Fruit fly (Drosophila melanogaster) whole organism, embryonic: ENCODE data around the gene Nf-YA.

ENCODE experiments used
- Awh ChIP-seq: fragments of 200-800 bp; sonication (Bioruptor generic); IDR thresholded peaks from 2 replicates; pipeline ENCODE4, ENCODE4 v1.3.6; 2022; ENCODE audit warnings: missing biosample characterization, missing genetic modification characterization
- Bdp1 ChIP-seq: fragments of 200-800 bp; sonication (Bioruptor generic); optimal IDR thresholded peaks from 3 replicates; lab custom pipeline; 2016; ENCODE audit warnings: missing biosample characterization, missing genetic modification characterization
- C15 ChIP-seq: fragments of 200-800 bp; sonication (Bioruptor generic); IDR thresholded peaks from 3 replicates; pipeline ENCODE4 v1.3.6; 2022; ENCODE audit warnings: missing biosample characterization, missing genetic modification characterization
- CG10147 ChIP-seq: fragments of 200-800 bp; sonication (Bioruptor generic); optimal IDR thresholded peaks from 2 replicates; lab custom pipeline; 2019; ENCODE audit warnings: missing biosample characterization, mild to moderate bottlenecking, missing genetic modification characterization, moderate library complexity
- CG1024 ChIP-seq: fragments of 200-800 bp; sonication (Bioruptor generic); IDR thresholded peaks from 2 replicates; pipeline ENCODE4 v1.3.6; 2022; ENCODE audit warnings: missing biosample characterization, missing genetic modification characterization
- CG11398 ChIP-seq: fragments of 200-800 bp; sonication (Bioruptor generic); optimal IDR thresholded peaks from 2 replicates; lab custom pipeline; 2016; ENCODE audit warnings: missing biosample characterization, missing genetic modification characterization
- CG12071 ChIP-seq: fragments of 200-800 bp; sonication (Bioruptor generic); optimal IDR thresholded peaks from 3 replicates; lab custom pipeline; 2018; ENCODE audit warnings: missing biosample characterization, mild to moderate bottlenecking, missing genetic modification characterization
- CG12219 ChIP-seq: fragments of 200-800 bp; sonication (Bioruptor generic); optimal IDR thresholded peaks from 3 replicates; lab custom pipeline; 2018; ENCODE audit warnings: missing biosample characterization, mild to moderate bottlenecking, missing genetic modification characterization
- CG12236 ChIP-seq: fragments of 200-800 bp; sonication (Bioruptor generic); optimal IDR thresholded peaks from 2 replicates; lab custom pipeline; 2016; ENCODE audit warnings: missing biosample characterization, missing genetic modification characterization
- CG14667 ChIP-seq: fragments of 200-800 bp; sonication (Bioruptor generic); IDR thresholded peaks from 2 replicates; pipeline ENCODE4 v1.3.6; 2022; ENCODE audit warnings: missing biosample characterization, missing genetic modification characterization
- CG15479 ChIP-seq: fragments of 200-800 bp; sonication (Bioruptor generic); optimal IDR thresholded peaks from 3 replicates; lab custom pipeline; 2019; ENCODE audit warnings: missing biosample characterization, mild to moderate bottlenecking, missing genetic modification characterization, moderate library complexity
- CG1603 ChIP-seq: fragments of 200-800 bp; sonication (Bioruptor generic); optimal IDR thresholded peaks from 2 replicates; lab custom pipeline; 2019; ENCODE audit warnings: missing biosample characterization, mild to moderate bottlenecking, missing genetic modification characterization, moderate library complexity
- CG2712 ChIP-seq: fragments of 200-800 bp; optimal IDR thresholded peaks from 3 replicates; lab custom pipeline; 2019; ENCODE audit warnings: missing biosample characterization, mild to moderate bottlenecking, missing genetic modification characterization, moderate library complexity
- CG30403 ChIP-seq: fragments of 200-800 bp; sonication (Bioruptor generic); optimal IDR thresholded peaks from 3 replicates; lab custom pipeline; 2016; ENCODE audit warnings: missing biosample characterization, missing genetic modification characterization
- CG33557 ChIP-seq: fragments of 200-800 bp; sonication (Bioruptor generic); optimal IDR thresholded peaks from 2 replicates; lab custom pipeline; 2019; ENCODE audit warnings: missing biosample characterization, mild to moderate bottlenecking, missing genetic modification characterization, moderate library complexity
- CG34422 ChIP-seq: fragments of 200-800 bp; sonication (Bioruptor generic); IDR thresholded peaks from 3 replicates; pipeline ENCODE4 v1.3.6; 2022; ENCODE audit warnings: missing biosample characterization, missing genetic modification characterization
- Dll ChIP-seq: fragments of 200-800 bp; sonication (Bioruptor generic); IDR thresholded peaks from 4 replicates; pipeline ENCODE4 v1.3.6; 2022; ENCODE audit warnings: missing biosample characterization, missing genetic modification characterization; ENCODE audit not compliant: partially characterized antibody
- Doc2 ChIP-seq: fragments of 200-800 bp; sonication (Bioruptor generic); IDR thresholded peaks from 2 replicates; pipeline ENCODE4 v1.3.6; 2022; ENCODE audit warnings: missing biosample characterization, missing genetic modification characterization
- Dp ChIP-seq: fragments of 200-800 bp; sonication (Bioruptor generic); optimal IDR thresholded peaks from 2 replicates; lab custom pipeline; 2018; ENCODE audit warnings: missing biosample characterization, mild to moderate bottlenecking, missing genetic modification characterization, moderate library complexity
- HHEX ChIP-seq: fragments of 200-800 bp; sonication (Bioruptor generic); optimal IDR thresholded peaks from 3 replicates; lab custom pipeline; 2017; ENCODE audit warnings: missing biosample characterization, mild to moderate bottlenecking, missing genetic modification characterization, missing genetic modification reagents
- HLH3B ChIP-seq: fragments of 200-800 bp; sonication (Bioruptor generic); IDR thresholded peaks from 2 replicates; pipeline ENCODE4 v1.3.6; 2022; ENCODE audit warnings: missing biosample characterization, missing genetic modification characterization
- HLH54F ChIP-seq: fragments of 200-800 bp; sonication (Bioruptor generic); optimal IDR thresholded peaks from 3 replicates; lab custom pipeline; 2016; ENCODE audit warnings: missing biosample characterization, missing genetic modification characterization
- Kr ChIP-seq: fragments of 200-800 bp; sonication (Bioruptor generic); optimal IDR thresholded peaks from 2 replicates; lab custom pipeline; 2017; ENCODE audit warnings: missing biosample characterization, mild to moderate bottlenecking, missing genetic modification characterization
- Lhr ChIP-seq: fragments of 200-800 bp; sonication (Bioruptor generic); optimal IDR thresholded peaks from 3 replicates; lab custom pipeline; 2017; ENCODE audit warnings: mild to moderate bottlenecking, missing biosample characterization, missing genetic modification reagents, missing genetic modification characterization
- Lim3 ChIP-seq: fragments of 200-800 bp; sonication (Bioruptor generic); IDR thresholded peaks from 2 replicates; pipeline ENCODE4 v1.3.6; 2022; ENCODE audit warnings: missing biosample characterization, missing genetic modification characterization
- Lpt ChIP-seq: fragments of >200 bp; optimal IDR thresholded peaks from 2 replicates; lab custom pipeline; 2018; ENCODE audit warnings: missing biosample characterization, missing genetic modification characterization
- NK7.1 ChIP-seq: fragments of 200-800 bp; sonication (Bioruptor generic); optimal IDR thresholded peaks from 3 replicates; lab custom pipeline; 2016; ENCODE audit warnings: missing biosample characterization, missing genetic modification characterization
- Nf-YC ChIP-seq: fragments of 200-800 bp; optimal IDR thresholded peaks from 3 replicates; lab custom pipeline; 2019; ENCODE audit warnings: missing biosample characterization, mild to moderate bottlenecking, missing genetic modification characterization, moderate library complexity
- Opbp ChIP-seq: fragments of 200-800 bp; sonication (Bioruptor generic); IDR thresholded peaks from 3 replicates; pipeline ENCODE4 v1.3.6; 2022; ENCODE audit warnings: missing biosample characterization, missing genetic modification characterization; ENCODE audit not compliant: partially characterized antibody
- Sin3A ChIP-seq: fragments of >200 bp; optimal IDR thresholded peaks from 2 replicates; lab custom pipeline; 2018
- Xbp1 ChIP-seq: fragments of 200-800 bp; sonication (Bioruptor generic); optimal IDR thresholded peaks from 3 replicates; lab custom pipeline; 2016; ENCODE audit warnings: missing biosample characterization, mild to moderate bottlenecking, missing genetic modification characterization
- ab ChIP-seq: fragments of 200-800 bp; sonication (Bioruptor generic); optimal IDR thresholded peaks from 2 replicates; lab custom pipeline; 2016; ENCODE audit warnings: missing biosample characterization, missing genetic modification characterization
- danr ChIP-seq: fragments of 200-800 bp; sonication (Bioruptor generic); IDR thresholded peaks from 2 replicates; pipeline ENCODE4 v1.3.6; 2022; ENCODE audit warnings: missing biosample characterization, missing genetic modification characterization
- dysf ChIP-seq: fragments of 200-800 bp; sonication (Bioruptor generic); IDR thresholded peaks from 3 replicates; pipeline ENCODE4 v1.3.6; 2022; ENCODE audit warnings: missing biosample characterization, missing genetic modification characterization
- gfzf ChIP-seq: fragments of 200-800 bp; sonication (Bioruptor generic); optimal IDR thresholded peaks from 2 replicates; lab custom pipeline; 2016; ENCODE audit warnings: missing biosample characterization, mild to moderate bottlenecking, missing genetic modification characterization, moderate library complexity
- gsb ChIP-seq: fragments of 200-800 bp; sonication (Bioruptor generic); IDR thresholded peaks from 2 replicates; pipeline ENCODE4 v1.3.6; 2022; ENCODE audit warnings: missing biosample characterization, missing genetic modification characterization
- klu ChIP-seq: fragments of 200-800 bp; sonication (Bioruptor generic); IDR thresholded peaks from 2 replicates; pipeline ENCODE4 v1.3.6; 2022; ENCODE audit warnings: missing biosample characterization, missing genetic modification characterization
- lab ChIP-seq: fragments of 200-800 bp; sonication (Bioruptor generic); optimal IDR thresholded peaks from 3 replicates; lab custom pipeline; 2017; ENCODE audit warnings: missing biosample characterization, missing genetic modification characterization, mild to moderate bottlenecking, moderate library complexity, missing genetic modification reagents
- lmd ChIP-seq: fragments of 200-800 bp; sonication (Bioruptor generic); IDR thresholded peaks from 2 replicates; pipeline ENCODE4 v1.3.6; 2022; ENCODE audit warnings: missing biosample characterization, missing genetic modification characterization
- maf-S ChIP-seq: fragments of 200-800 bp; sonication (Bioruptor generic); optimal IDR thresholded peaks from 2 replicates; lab custom pipeline; 2016; ENCODE audit warnings: missing biosample characterization, missing genetic modification characterization
- sc ChIP-seq, 3 experiments: fragments of >200 bp in 2 of 3; fragments of 200-800 bp in 1 of 3; sonication (Bioruptor generic) in 1 of 3; optimal IDR thresholded peaks; 2 replicates in 2 of 3; 3 replicates in 1 of 3; lab custom pipeline; 2017; ENCODE audit warnings: mild to moderate bottlenecking in 1 of 3, missing biosample characterization in 1 of 3, missing genetic modification characterization in 1 of 3, missing genetic modification reagents in 1 of 3
- sim ChIP-seq: fragments of 200-800 bp; sonication (Bioruptor generic); IDR thresholded peaks from 2 replicates; pipeline ENCODE4 v1.3.6; 2022; ENCODE audit warnings: missing biosample characterization, missing genetic modification characterization
- slou ChIP-seq: fragments of 200-800 bp; sonication (Bioruptor generic); optimal IDR thresholded peaks from 3 replicates; lab custom pipeline; 2016; ENCODE audit warnings: missing biosample characterization, missing genetic modification characterization
- slp2 ChIP-seq: fragments of 200-800 bp; sonication (Bioruptor generic); optimal IDR thresholded peaks from 2 replicates; lab custom pipeline; 2016; ENCODE audit warnings: missing biosample characterization, missing genetic modification characterization
- sna ChIP-seq: fragments of 200-800 bp; sonication (Bioruptor generic); IDR thresholded peaks from 2 replicates; pipeline ENCODE4 v1.3.6; 2022; ENCODE audit warnings: missing biosample characterization, missing genetic modification characterization; ENCODE audit not compliant: partially characterized antibody
- trh ChIP-seq: fragments of 200-800 bp; sonication (Bioruptor generic); optimal IDR thresholded peaks from 2 replicates; lab custom pipeline; 2016; ENCODE audit warnings: missing biosample characterization, missing genetic modification characterization
- ttk ChIP-seq: fragments of 200-800 bp; sonication (Bioruptor generic); IDR thresholded peaks from 2 replicates; pipeline ENCODE4 v2.1.2; 2022; ENCODE audit warnings: missing biosample characterization, missing genetic modification characterization
- unc-4 ChIP-seq: fragments of 200-800 bp; sonication (Bioruptor generic); IDR thresholded peaks from 2 replicates; pipeline ENCODE4 v1.3.6; 2022; ENCODE audit warnings: missing biosample characterization, missing genetic modification characterization; ENCODE audit not compliant: partially characterized antibody

Gene Nf-YA

dm6 chr3L:9419328-9419727 lies 22.7 kb downstream of the Nf-YA start (continued):
- TF ChIP-seq ttk (GFP tag; lab: Robert Waterston, UW) (0 out of 2 replicates have a peak, but pooled peaks have one; percentile 5), klu (GFP tag; lab: Robert Waterston, UW) (0 out of 2 replicates have a peak, but pooled peaks have one; percentile 28), CG34422 (GFP tag; lab: Robert Waterston, UW) (0 out of 3 replicates have a peak, but pooled peaks have one; percentile 26), Awh (GFP tag; lab: Robert Waterston, UW) (peak; percentile 56; the same call in 1 of the 2 replicates), HLH3B (GFP tag; lab: Robert Waterston, UW) (0 out of 2 replicates have a peak, but pooled peaks have one; percentile 6), lmd (peak; percentile 11; the same call in 1 of the 2 replicates), danr (GFP tag; lab: Robert Waterston, UW) (no peak), CG30403 (no peak)

dm6 chr3L:9417288-9417687 lies 24.8 kb downstream of the Nf-YA start, which contains the start of gene CG3982:
Gene CG3982 (minus strand): TSS chr3L:9417388.
- TF ChIP-seq CG12219 (GFP tag; lab: Kevin White, UChicago) (no peak), trh (GFP tag; lab: Kevin White, UChicago) (no peak), NK7.1 (GFP tag; lab: Kevin White, UChicago) (no peak), Bdp1 (GFP tag; lab: Kevin White, UChicago) (no peak), CG11398 (GFP tag; lab: Kevin White, UChicago) (no peak), CG1024 (GFP tag; lab: Robert Waterston, UW) (no peak), unc-4 (no peak), gfzf (GFP tag; lab: Kevin White, UChicago) (no peak), Nf-YC (tag; lab: Kevin White, UChicago) (no peak), CG14667 (GFP tag; lab: Robert Waterston, UW) (no peak), Lhr (no peak), CG33557 (GFP tag; lab: Kevin White, UChicago) (no peak), maf-S (no peak), Xbp1 (GFP tag; lab: Kevin White, UChicago) (no peak), CG1603 (tag; lab: Kevin White, UChicago) (no peak), Dp (GFP tag; lab: Kevin White, UChicago) (no peak), slou (GFP tag; lab: Kevin White, UChicago) (no peak), CG10147 (GFP tag; lab: Kevin White, UChicago) (no peak), ab (GFP tag; lab: Kevin White, UChicago) (no peak), Opbp (GFP tag; lab: Robert Waterston, UW) (no peak)

- peak; percentile 88 for TF ChIP-seq lab (GFP tag; lab: Kevin White, UChicago)
- TF ChIP-seq Dll (GFP tag; lab: Robert Waterston, UW) = peak; percentile 50
- no peak for TF ChIP-seq Kr (GFP tag; lab: Kevin White, UChicago)
- TF ChIP-seq HLH54F = peak; percentile 75
- no peak for TF ChIP-seq Doc2 (GFP tag; lab: Robert Waterston, UW)
- peak; percentile 79; the same call in 1 of the 3 replicates for TF ChIP-seq C15 (GFP tag; lab: Robert Waterston, UW)
- no peak for TF ChIP-seq sc (optimal IDR thresholded peaks at IDR 0.05; lab: Kevin White, UChicago)
- TF ChIP-seq sc (GFP tag; optimal IDR thresholded peaks at IDR 0.05; lab: Kevin White, UChicago) = peak; percentile 16
- TF ChIP-seq Sin3A = peak; percentile 77
- peak; percentile 46 for TF ChIP-seq slp2
- TF ChIP-seq Lhr = peak; percentile 80
- no peak for TF ChIP-seq sna
- TF ChIP-seq sim (GFP tag; lab: Robert Waterston, UW) = no peak
- peak; percentile 69 for TF ChIP-seq HHEX (GFP tag; lab: Kevin White, UChicago)
- TF ChIP-seq Lim3 (GFP tag; lab: Robert Waterston, UW) = no peak
- TF ChIP-seq CG15479 = peak; percentile 66
- TF ChIP-seq CG12236 (GFP tag; lab: Kevin White, UChicago) = no peak
- peak; percentile 27 for TF ChIP-seq CG12071 (GFP tag; lab: Kevin White, UChicago)
- TF ChIP-seq Lpt = no peak
- TF ChIP-seq dysf (GFP tag; lab: Robert Waterston, UW) = peak; percentile 84
- peak; percentile 91 for TF ChIP-seq CG2712 (tag; lab: Kevin White, UChicago)
- peak; percentile 39; the same call in 1 of the 2 replicates for TF ChIP-seq gsb
Measured at dm6 chr3L:9410754-9411423, 31.2 kb downstream of the Nf-YA start, which contains the start of the genes CG4022 and Cpsf5. Gene CG4022 (minus strand): TSS chr3L:9410832. Gene Cpsf5 (plus strand): TSS chr3L:9411038.
